Fruit fly (Drosophila melanogaster): ENCODE results near the gene unc-13-4A.

DNA sequence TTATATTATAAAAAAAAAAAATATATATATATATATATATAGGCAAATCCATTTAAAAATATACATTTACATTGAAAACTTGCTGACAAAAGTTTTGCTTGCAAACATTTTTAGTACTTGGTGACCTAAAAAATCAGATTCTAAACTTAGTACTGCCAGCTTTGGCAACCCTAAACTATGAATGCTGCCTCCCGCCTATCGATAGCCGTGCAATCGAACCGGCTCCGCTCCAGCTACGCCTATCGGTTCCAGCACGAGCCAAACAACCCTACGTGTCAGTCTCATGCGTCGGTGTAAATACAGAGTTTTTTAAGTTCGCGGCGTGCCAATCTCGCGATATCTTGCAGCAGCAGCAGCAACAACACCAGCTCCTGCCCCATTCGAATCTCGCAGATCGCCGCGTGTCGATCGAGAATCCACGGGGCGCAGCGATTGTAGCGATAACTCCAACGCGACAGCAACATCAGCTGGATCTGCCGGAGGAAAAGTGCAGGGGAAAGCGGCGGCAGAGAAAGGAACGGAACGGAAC is 47.7 kb upstream of the unc-13-4A start, which contains the start of gene Sec63:
- TF ChIP-seq CG8301 (tag; optimal IDR thresholded peaks at IDR 0.05), result no peak
- TF ChIP-seq CG4496 (GFP tag; IDR thresholded peaks at IDR 0.05), result peak; percentile 26; the same call in 2 of the 3 replicates
- no peak for TF ChIP-seq fd96Ca (GFP tag; IDR thresholded peaks at IDR 0.05)
- TF ChIP-seq EcR (GFP tag; optimal IDR thresholded peaks at IDR 0.05), result no peak
- TF ChIP-seq CG8159 (tag; optimal IDR thresholded peaks at IDR 0.05), result no peak
- TF ChIP-seq CG15710 (tag; optimal IDR thresholded peaks at IDR 0.05), result no peak
- no peak for TF ChIP-seq Pif1A (GFP tag; optimal IDR thresholded peaks at IDR 0.05)
- no peak for TF ChIP-seq CG12605 (GFP tag; IDR thresholded peaks at IDR 0.05)
- TF ChIP-seq CG14655 (GFP tag; optimal IDR thresholded peaks at IDR 0.05), result no peak
- TF ChIP-seq Snoo (tag; optimal IDR thresholded peaks at IDR 0.05), result no peak
- TF ChIP-seq rn (GFP tag; IDR thresholded peaks at IDR 0.05), result no peak
- TF ChIP-seq D1 (tag; optimal IDR thresholded peaks at IDR 0.05), result no peak
- no peak for TF ChIP-seq CG10348 (GFP tag; IDR thresholded peaks at IDR 0.05)
- no peak for TF ChIP-seq gl (tag; optimal IDR thresholded peaks at IDR 0.05)

Data from whole organism, pupa.